Worm (Caenorhabditis elegans) whole organism, L3 larva: ENCODE measurements around the gene glb-29.

Source experiments
- R02D3.7 ChIP-seq: fragments of 150-350 bp; optimal IDR thresholded peaks from 2 replicates; lab custom pipeline; 2014; ENCODE audit warnings: missing biosample characterization, missing genetic modification characterization
- ama-1 ChIP-seq: fragments of 150-350 bp; optimal IDR thresholded peaks from 2 replicates; lab custom pipeline; 2018
- ceh-16 ChIP-seq: sonication (generic microtip); optimal IDR thresholded peaks from 2 replicates; lab custom pipeline; 2017; ENCODE audit warnings: missing biosample characterization, missing genetic modification characterization
- ceh-28 ChIP-seq: fragments of 150-350 bp; optimal IDR thresholded peaks from 2 replicates; lab custom pipeline; 2014; ENCODE audit warnings: missing biosample characterization, missing genetic modification reagents, missing genetic modification characterization
- ceh-82 ChIP-seq: fragments of 150-350 bp; optimal IDR thresholded peaks from 2 replicates; lab custom pipeline; 2014; ENCODE audit warnings: missing biosample characterization, missing genetic modification characterization
- ceh-9 ChIP-seq: sonication (generic microtip); optimal IDR thresholded peaks from 2 replicates; lab custom pipeline; 2018; ENCODE audit warnings: missing biosample characterization, missing genetic modification characterization
- daf-12 ChIP-seq: fragments of 150-350 bp; optimal IDR thresholded peaks from 2 replicates; lab custom pipeline; 2014; ENCODE audit warnings: missing biosample characterization, missing genetic modification reagents, missing genetic modification characterization
- egl-27 ChIP-seq: sonication (generic microtip); optimal IDR thresholded peaks from 4 replicates; lab custom pipeline; 2017; ENCODE audit warnings: missing biosample characterization, missing genetic modification reagents, missing genetic modification characterization
- egl-5 ChIP-seq: fragments of 150-350 bp; optimal IDR thresholded peaks from 2 replicates; lab custom pipeline; 2017; ENCODE audit warnings: missing biosample characterization, missing genetic modification reagents, missing genetic modification characterization, inconsistent platforms
- elt-2 ChIP-seq: sonication (generic microtip); optimal IDR thresholded peaks from 2 replicates; lab custom pipeline; 2016; ENCODE audit warnings: missing genetic modification reagents, mild to moderate bottlenecking, missing genetic modification characterization, missing compliant biosample characterization
- fkh-10 ChIP-seq: sonication (generic microtip); optimal IDR thresholded peaks from 2 replicates; lab custom pipeline; 2017; ENCODE audit warnings: missing biosample characterization, missing genetic modification reagents, missing genetic modification characterization
- fkh-2 ChIP-seq: fragments of 150-350 bp; optimal IDR thresholded peaks from 2 replicates; lab custom pipeline; 2014; ENCODE audit warnings: missing biosample characterization, missing genetic modification reagents, missing genetic modification characterization
- hmg-11 ChIP-seq: sonication (generic microtip); optimal IDR thresholded peaks from 2 replicates; lab custom pipeline; 2016; ENCODE audit warnings: missing genetic modification characterization, missing compliant biosample characterization
- jun-1 ChIP-seq: fragments of 150-350 bp; optimal IDR thresholded peaks from 2 replicates; lab custom pipeline; 2014; ENCODE audit warnings: missing biosample characterization, missing genetic modification reagents, missing genetic modification characterization
- lin-15B ChIP-seq: fragments of 150-350 bp; optimal IDR thresholded peaks from 2 replicates; lab custom pipeline; 2014; ENCODE audit warnings: missing biosample characterization, missing genetic modification characterization
- lin-39 ChIP-seq: fragments of 150-350 bp; optimal IDR thresholded peaks from 2 replicates; lab custom pipeline; 2018; ENCODE audit warnings: missing biosample characterization, missing genetic modification reagents, missing genetic modification characterization
- lsy-12 ChIP-seq: sonication (generic microtip); optimal IDR thresholded peaks from 2 replicates; lab custom pipeline; 2016; ENCODE audit warnings: mild to moderate bottlenecking, missing genetic modification characterization, missing compliant biosample characterization
- mml-1 ChIP-seq: fragments of 150-350 bp; sonication (generic microtip); optimal IDR thresholded peaks from 3 replicates; lab custom pipeline; 2014; ENCODE audit warnings: missing biosample characterization, missing genetic modification characterization
- nfya-1 ChIP-seq: sonication (generic microtip); optimal IDR thresholded peaks from 2 replicates; lab custom pipeline; 2017; ENCODE audit warnings: missing genetic modification characterization, mild to moderate bottlenecking, missing compliant biosample characterization, antibody characterized with exemption, moderate library complexity; ENCODE audit not compliant: insufficient read depth
- nhr-11 ChIP-seq: fragments of 150-350 bp; optimal IDR thresholded peaks from 2 replicates; lab custom pipeline; 2014; ENCODE audit warnings: missing biosample characterization, missing genetic modification characterization
- nhr-12 ChIP-seq: fragments of 150-350 bp; optimal IDR thresholded peaks from 2 replicates; lab custom pipeline; 2014; ENCODE audit warnings: missing biosample characterization, missing genetic modification characterization
- nhr-23 ChIP-seq: fragments of 150-350 bp; optimal IDR thresholded peaks from 2 replicates; lab custom pipeline; 2014; ENCODE audit warnings: missing biosample characterization, missing genetic modification reagents, missing genetic modification characterization
- nhr-25 ChIP-seq: sonication (generic microtip); optimal IDR thresholded peaks from 2 replicates; lab custom pipeline; 2017; ENCODE audit warnings: missing biosample characterization, missing genetic modification characterization
- nhr-28 ChIP-seq: fragments of 150-350 bp; optimal IDR thresholded peaks from 2 replicates; lab custom pipeline; 2014; ENCODE audit warnings: missing biosample characterization, missing genetic modification characterization
- nhr-43 ChIP-seq: sonication (generic microtip); optimal IDR thresholded peaks from 2 replicates; lab custom pipeline; 2016; ENCODE audit warnings: mild to moderate bottlenecking, missing genetic modification characterization, missing compliant biosample characterization; ENCODE audit not compliant: poor library complexity, severe bottlenecking
- nhr-67 ChIP-seq: fragments of 150-350 bp; optimal IDR thresholded peaks from 2 replicates; lab custom pipeline; 2014; ENCODE audit warnings: missing biosample characterization, missing genetic modification characterization
- nhr-76 ChIP-seq: fragments of 150-350 bp; sonication (generic microtip); optimal IDR thresholded peaks from 5 replicates; lab custom pipeline; 2014; ENCODE audit warnings: missing biosample characterization, missing genetic modification characterization
- nhr-77 ChIP-seq: fragments of 150-350 bp; optimal IDR thresholded peaks from 2 replicates; lab custom pipeline; 2014; ENCODE audit warnings: missing biosample characterization, missing genetic modification characterization
- pha-4 ChIP-seq: fragments of 150-350 bp; optimal IDR thresholded peaks from 2 replicates; lab custom pipeline; 2014; ENCODE audit warnings: missing biosample characterization, missing genetic modification reagents, missing genetic modification characterization
- pqm-1 ChIP-seq: fragments of 150-350 bp; optimal IDR thresholded peaks from 2 replicates; lab custom pipeline; 2017; ENCODE audit warnings: missing biosample characterization, missing genetic modification characterization, inconsistent platforms
- sea-2 ChIP-seq: fragments of 150-350 bp; sonication (generic microtip); optimal IDR thresholded peaks from 4 replicates; lab custom pipeline; 2014; ENCODE audit warnings: missing biosample characterization, missing genetic modification reagents, missing genetic modification characterization
- skn-1 ChIP-seq: fragments of 150-350 bp; optimal IDR thresholded peaks from 2 replicates; lab custom pipeline; 2014; ENCODE audit warnings: missing biosample characterization, missing genetic modification characterization
- snpc-4 ChIP-seq: fragments of 150-350 bp; optimal IDR thresholded peaks from 2 replicates; lab custom pipeline; 2014; ENCODE audit warnings: missing biosample characterization, missing genetic modification characterization
- tbx-2 ChIP-seq: sonication (generic microtip); optimal IDR thresholded peaks from 2 replicates; lab custom pipeline; 2016; ENCODE audit warnings: mild to moderate bottlenecking, missing genetic modification characterization, missing compliant biosample characterization
- unc-39 ChIP-seq: sonication (generic microtip); optimal IDR thresholded peaks from 4 replicates; lab custom pipeline; 2017; ENCODE audit warnings: missing biosample characterization, missing genetic modification characterization
- unc-62 ChIP-seq: fragments of 150-350 bp; sonication (generic microtip); optimal IDR thresholded peaks from 4 replicates; lab custom pipeline; 2014; ENCODE audit warnings: missing biosample characterization, missing genetic modification reagents, missing genetic modification characterization
- ztf-11 ChIP-seq: fragments of 150-350 bp; optimal IDR thresholded peaks from 2 replicates; lab custom pipeline; 2014; ENCODE audit warnings: missing biosample characterization, missing genetic modification characterization

The glb-29 gene

ce11 chrII:12040167-12040566, 31.3 kb downstream of the glb-29 start:
- TF ChIP-seq ceh-28 (tag; lab: Kevin White, UChicago) (peak; percentile 10), nhr-76 (no peak), tbx-2 (tag; lab: Kevin White, UChicago) (no peak), lin-15B (tag; lab: Kevin White, UChicago) (peak; percentile 68), hmg-11 (tag; lab: Kevin White, UChicago) (peak; percentile 80), sea-2 (GFP tag; lab: Kevin White, UChicago) (no peak), nhr-67 (tag; lab: Kevin White, UChicago) (no peak), pha-4 (tag; lab: Kevin White, UChicago) (peak; percentile 73), fkh-10 (no peak), snpc-4 (tag; lab: Kevin White, UChicago) (peak; percentile 27), nfya-1 (peak; percentile 77), elt-2 (peak; percentile 90), mml-1 (tag; lab: Kevin White, UChicago) (no peak), lin-39 (tag; lab: Kevin White, UChicago) (peak; percentile 66), jun-1 (peak; percentile 30), pqm-1 (tag; lab: Kevin White, UChicago) (peak; percentile 90), ama-1 (lab: Kevin White, UChicago) (peak; percentile 80), nhr-23 (tag; lab: Kevin White, UChicago) (no peak), nhr-43 (tag; lab: Kevin White, UChicago) (peak; percentile 3)
- TF ChIP-seq, all 47 proteins: peak for 12

ce11 chrII:12041116-12041515, 32.2 kb downstream of the glb-29 start:
- peak; percentile 25 for TF ChIP-seq pha-4 (tag; lab: Kevin White, UChicago)
- no peak for TF ChIP-seq nhr-12 (tag; lab: Kevin White, UChicago)
- TF ChIP-seq tbx-2 (tag; lab: Kevin White, UChicago) = no peak
- TF ChIP-seq lsy-12 (tag; lab: Kevin White, UChicago) = no peak
- no peak for TF ChIP-seq unc-39 (tag; lab: Kevin White, UChicago)
- TF ChIP-seq, all 47 proteins: peak for 1

DNA sequence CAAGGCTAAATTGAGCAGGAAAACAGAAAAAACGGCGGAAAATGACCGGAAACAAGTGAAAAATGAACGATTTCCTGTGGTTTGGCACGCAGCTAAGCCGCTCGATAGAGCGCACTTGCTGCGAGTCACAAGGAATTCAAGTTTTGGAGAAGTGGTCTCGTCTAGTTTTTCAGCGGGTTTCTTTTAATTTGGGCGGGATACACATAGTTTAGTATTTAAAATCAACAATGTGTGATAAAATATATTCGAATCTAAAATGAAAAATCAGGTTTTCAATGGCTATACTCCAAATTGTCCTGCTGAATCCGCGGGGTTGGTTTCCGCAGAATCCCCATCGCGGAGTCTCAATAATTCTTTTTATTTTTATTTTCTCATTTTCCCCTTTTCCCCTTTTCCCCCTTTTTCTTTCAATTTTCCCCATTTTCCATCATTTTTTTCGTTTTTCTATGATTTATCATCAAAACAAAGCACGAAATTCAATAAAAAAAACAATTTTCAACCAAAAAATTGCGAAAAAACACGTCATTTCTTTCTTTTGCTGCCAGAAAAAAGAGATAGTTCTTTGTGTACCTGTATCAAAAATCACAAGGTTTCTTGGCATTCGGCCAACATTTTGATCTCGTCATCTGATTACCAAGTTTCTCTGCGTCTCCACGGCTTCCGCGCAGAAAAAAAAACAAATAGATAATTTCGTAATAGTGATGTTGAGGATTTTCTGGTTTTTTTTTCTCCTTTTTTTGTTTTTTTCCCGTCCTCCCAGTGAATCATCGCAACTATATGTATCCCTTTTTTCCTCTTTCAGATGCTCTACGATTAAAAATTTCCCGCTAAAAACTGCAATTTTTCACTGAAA, 33.5 kb downstream of the glb-29 start, which contains the start of gene ippk-1:
TSS of gene ippk-1 (plus strand) at position 803 of the 853 bp plus-strand sequence.
- TF ChIP-seq pqm-1 (tag; lab: Kevin White, UChicago) = peak; percentile 22
- peak; percentile 75 for TF ChIP-seq lin-15B (tag; lab: Kevin White, UChicago)
- no peak for TF ChIP-seq jun-1
- peak; percentile 52 for TF ChIP-seq nhr-43 (tag; lab: Kevin White, UChicago)
- TF ChIP-seq nhr-23 (tag; lab: Kevin White, UChicago) = peak; percentile 63
- no peak for TF ChIP-seq ceh-16 (tag; lab: Kevin White, UChicago)
- no peak for TF ChIP-seq fkh-2
- TF ChIP-seq hmg-11 (tag; lab: Kevin White, UChicago) = peak; percentile 31
- TF ChIP-seq snpc-4 (tag; lab: Kevin White, UChicago) = no peak
- peak; percentile 12 for TF ChIP-seq nhr-11 (tag; lab: Kevin White, UChicago)
- peak; percentile 16 for TF ChIP-seq ceh-28 (tag; lab: Kevin White, UChicago)
- peak; percentile 58 for TF ChIP-seq lin-39 (tag; lab: Kevin White, UChicago)
- TF ChIP-seq ceh-82 (tag; lab: Kevin White, UChicago) = no peak
- TF ChIP-seq nfya-1 = peak; percentile 64
- TF ChIP-seq ama-1 (lab: Kevin White, UChicago) = peak; percentile 30
- no peak for TF ChIP-seq unc-39 (tag; lab: Kevin White, UChicago)
- TF ChIP-seq egl-5 = peak; percentile 82
- TF ChIP-seq tbx-2 (tag; lab: Kevin White, UChicago) = peak; percentile 18
- TF ChIP-seq nhr-28 (tag; lab: Kevin White, UChicago) = no peak
- TF ChIP-seq egl-27 = no peak
- peak; percentile 57 for TF ChIP-seq elt-2
- TF ChIP-seq nhr-77 (tag; lab: Kevin White, UChicago) = no peak
- peak; percentile 57 for TF ChIP-seq pha-4 (tag; lab: Kevin White, UChicago)
- peak; percentile 27 for TF ChIP-seq nhr-25 (tag; lab: Kevin White, UChicago)
- TF ChIP-seq ceh-9 (tag; lab: Kevin White, UChicago) = no peak
- TF ChIP-seq fkh-10 = peak; percentile 47
- no peak for TF ChIP-seq skn-1

DNA sequence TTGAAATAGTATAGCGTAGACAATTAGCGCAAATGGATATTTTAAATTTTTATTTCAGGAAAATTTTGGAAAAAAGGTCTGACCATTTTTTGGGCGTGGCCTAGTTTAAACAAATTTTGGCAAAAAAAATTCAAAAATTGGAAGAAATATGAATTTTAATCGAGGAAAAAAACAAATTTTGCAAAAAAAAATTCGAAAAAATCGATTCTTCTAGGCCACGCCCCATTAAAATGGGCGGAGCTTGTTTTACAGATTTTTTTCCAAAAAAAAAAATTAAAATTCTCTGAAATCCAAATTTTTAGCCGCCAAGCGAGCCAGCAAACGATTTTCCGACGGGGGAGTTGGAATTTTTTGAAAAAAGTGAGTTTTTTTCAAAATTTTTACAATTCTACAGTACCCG, 40.4 kb downstream of the glb-29 start, which contains the start of gene nadk-2:
TSS of gene nadk-2 (plus strand) at position 301 of the 400 bp plus-strand sequence.
- TF ChIP-seq sea-2 (GFP tag; lab: Kevin White, UChicago) = no peak
- TF ChIP-seq unc-62 = no peak
- TF ChIP-seq ztf-11 (tag; lab: Kevin White, UChicago) = no peak
- TF ChIP-seq R02D3.7 (tag; lab: Kevin White, UChicago) = no peak
- TF ChIP-seq ceh-82 (tag; lab: Kevin White, UChicago) = no peak
- TF ChIP-seq nhr-23 (tag; lab: Kevin White, UChicago) = no peak
- no peak for TF ChIP-seq daf-12 (tag; lab: Kevin White, UChicago)
- TF ChIP-seq snpc-4 (tag; lab: Kevin White, UChicago) = no peak
- no peak for TF ChIP-seq ceh-9 (tag; lab: Kevin White, UChicago)
- no peak for TF ChIP-seq nhr-67 (tag; lab: Kevin White, UChicago)
- no peak for TF ChIP-seq hmg-11 (tag; lab: Kevin White, UChicago)
- TF ChIP-seq egl-5 = no peak
